Fruit fly (Drosophila melanogaster): Measurements from ENCODE around the gene Cp15.

Cp15 gene

dm6 chr3L:8691891-8692874 lies 36.1 kb upstream of the Cp15 start:
- TF ChIP-seq CG8478 (optimal IDR thresholded peaks at IDR 0.05) (no peak), psq (optimal IDR thresholded peaks at IDR 0.05) (no peak), usp (GFP tag; optimal IDR thresholded peaks at IDR 0.05) (no peak), Dll (optimal IDR thresholded peaks at IDR 0.05) (no peak), pan (optimal IDR thresholded peaks at IDR 0.05) (no peak), EcR (GFP tag; optimal IDR thresholded peaks at IDR 0.05) (no peak)

DNA sequence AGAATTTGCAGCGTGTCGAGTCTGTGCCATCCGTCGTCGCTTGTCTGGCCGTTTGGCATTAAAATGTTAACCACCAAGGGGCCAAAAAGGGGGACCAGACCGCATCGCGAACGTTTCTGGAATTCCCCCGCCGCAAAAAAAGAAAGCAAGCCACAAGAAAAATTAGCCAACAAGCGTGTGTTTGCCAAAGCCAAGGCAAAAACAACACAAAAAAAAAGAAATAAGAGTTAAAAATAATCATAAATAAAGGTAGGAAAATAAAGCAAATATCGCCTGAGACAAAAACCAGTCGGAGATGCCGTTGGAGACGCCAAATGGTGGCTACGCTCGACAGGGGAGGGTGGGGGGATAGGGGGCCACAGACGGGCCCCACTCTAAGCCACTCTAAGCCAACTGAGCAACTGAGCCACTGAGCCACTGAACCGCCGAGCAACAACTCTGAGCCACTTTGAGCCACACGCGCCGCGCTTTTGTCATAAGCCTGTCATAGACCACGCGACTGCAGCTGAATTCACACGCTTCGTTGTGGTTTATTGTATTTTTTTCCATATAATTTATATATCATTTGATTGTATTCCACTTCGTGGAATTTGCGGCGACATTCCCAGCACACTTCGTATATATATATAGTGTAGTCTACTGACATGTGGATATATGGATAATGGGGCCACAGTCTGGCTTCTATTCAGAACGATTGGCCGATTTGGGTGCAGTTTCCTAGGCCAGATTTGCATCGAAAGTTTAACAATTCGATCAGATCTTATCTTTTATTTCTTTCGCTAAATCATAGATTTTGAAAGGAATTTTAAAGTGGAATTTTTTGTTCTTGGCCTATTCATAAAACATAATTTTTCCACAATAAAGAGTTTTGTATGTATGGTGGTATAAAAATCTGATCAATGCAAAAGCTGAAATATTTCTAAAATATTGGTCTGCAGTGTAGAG lies 34.5 kb upstream of the Cp15 start:
- no peak for TF ChIP-seq psq (optimal IDR thresholded peaks at IDR 0.05)
- no peak for TF ChIP-seq Dll (optimal IDR thresholded peaks at IDR 0.05)
- TF ChIP-seq CG8478 (optimal IDR thresholded peaks at IDR 0.05) = no peak
- TF ChIP-seq pan (optimal IDR thresholded peaks at IDR 0.05) = no peak
- TF ChIP-seq usp (GFP tag; optimal IDR thresholded peaks at IDR 0.05) = no peak
- TF ChIP-seq EcR (GFP tag; optimal IDR thresholded peaks at IDR 0.05) = no peak

- TF ChIP-seq CG8478 (optimal IDR thresholded peaks at IDR 0.05) (no peak), EcR (GFP tag; optimal IDR thresholded peaks at IDR 0.05) (no peak), pan (optimal IDR thresholded peaks at IDR 0.05) (no peak), Dll (optimal IDR thresholded peaks at IDR 0.05) (no peak), psq (optimal IDR thresholded peaks at IDR 0.05) (no peak), usp (GFP tag; optimal IDR thresholded peaks at IDR 0.05) (no peak)
Measured at dm6 chr3L:8695959-8696358, 32.3 kb upstream of the Cp15 start.

dm6 chr3L:8696487-8696954 lies 31.8 kb upstream of the Cp15 start:
- TF ChIP-seq Dll (optimal IDR thresholded peaks at IDR 0.05) = no peak
- peak; percentile 1 to 30 for TF ChIP-seq EcR (GFP tag; optimal IDR thresholded peaks at IDR 0.05)
- no peak for TF ChIP-seq CG8478 (optimal IDR thresholded peaks at IDR 0.05)
- TF ChIP-seq usp (GFP tag; optimal IDR thresholded peaks at IDR 0.05) = no peak

dm6 chr3L:8697862-8698261 lies 30.4 kb upstream of the Cp15 start:
- TF ChIP-seq EcR (GFP tag; optimal IDR thresholded peaks at IDR 0.05) (no peak), psq (optimal IDR thresholded peaks at IDR 0.05) (no peak), usp (GFP tag; optimal IDR thresholded peaks at IDR 0.05) (no peak), Dll (optimal IDR thresholded peaks at IDR 0.05) (no peak), pan (optimal IDR thresholded peaks at IDR 0.05) (no peak), CG8478 (optimal IDR thresholded peaks at IDR 0.05) (no peak)

DNA sequence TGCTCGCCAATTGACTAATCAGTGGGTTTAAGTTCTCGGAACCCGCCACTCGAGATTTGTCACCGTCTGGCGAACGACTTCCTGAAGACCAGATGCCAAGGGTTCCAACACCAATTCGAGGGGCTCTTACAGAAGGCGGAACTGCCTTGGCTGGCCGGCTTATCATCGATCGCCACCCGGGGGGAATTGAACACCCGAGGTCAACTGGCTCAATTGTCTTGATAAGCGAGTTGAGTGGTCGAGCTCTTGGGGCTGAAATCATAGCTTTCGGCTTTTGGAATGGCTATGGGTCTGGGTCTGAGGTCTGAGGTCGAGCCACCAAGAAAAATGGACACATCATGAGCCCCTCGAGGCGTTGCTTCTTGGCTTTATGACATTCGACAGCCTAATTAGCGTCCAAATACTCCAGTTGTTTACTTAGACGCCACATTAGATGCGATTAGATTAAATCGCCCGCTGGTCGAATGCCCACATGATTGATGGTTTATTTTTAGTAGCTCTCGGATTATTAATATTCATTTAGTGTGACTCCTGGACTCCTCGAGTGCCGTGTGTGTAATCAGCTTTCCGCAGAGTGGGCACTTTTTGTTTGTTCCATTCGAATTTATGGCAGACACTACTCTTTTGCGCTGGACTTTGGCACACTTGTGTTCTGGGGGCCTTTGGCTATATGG lies 29.7 kb upstream of the Cp15 start:
- TF ChIP-seq psq (optimal IDR thresholded peaks at IDR 0.05) (no peak), Dll (optimal IDR thresholded peaks at IDR 0.05) (no peak), pan (optimal IDR thresholded peaks at IDR 0.05) (no peak), CG8478 (optimal IDR thresholded peaks at IDR 0.05) (no peak), EcR (GFP tag; optimal IDR thresholded peaks at IDR 0.05) (no peak), usp (GFP tag; optimal IDR thresholded peaks at IDR 0.05) (no peak)

- TF ChIP-seq pan (optimal IDR thresholded peaks at IDR 0.05) (no peak), EcR (GFP tag; optimal IDR thresholded peaks at IDR 0.05) (peak in 1 of 2 experiments; percentile 56)
Measured at dm6 chr3L:8699612-8700011, 28.7 kb upstream of the Cp15 start.

- TF ChIP-seq usp (GFP tag; optimal IDR thresholded peaks at IDR 0.05) (no peak), EcR (GFP tag; optimal IDR thresholded peaks at IDR 0.05) (peak in 1 of 2 experiments; percentile 23), pan (optimal IDR thresholded peaks at IDR 0.05) (no peak), Dll (optimal IDR thresholded peaks at IDR 0.05) (no peak)
Measured at dm6 chr3L:8700054-8700642, 28.1 kb upstream of the Cp15 start.

DNA sequence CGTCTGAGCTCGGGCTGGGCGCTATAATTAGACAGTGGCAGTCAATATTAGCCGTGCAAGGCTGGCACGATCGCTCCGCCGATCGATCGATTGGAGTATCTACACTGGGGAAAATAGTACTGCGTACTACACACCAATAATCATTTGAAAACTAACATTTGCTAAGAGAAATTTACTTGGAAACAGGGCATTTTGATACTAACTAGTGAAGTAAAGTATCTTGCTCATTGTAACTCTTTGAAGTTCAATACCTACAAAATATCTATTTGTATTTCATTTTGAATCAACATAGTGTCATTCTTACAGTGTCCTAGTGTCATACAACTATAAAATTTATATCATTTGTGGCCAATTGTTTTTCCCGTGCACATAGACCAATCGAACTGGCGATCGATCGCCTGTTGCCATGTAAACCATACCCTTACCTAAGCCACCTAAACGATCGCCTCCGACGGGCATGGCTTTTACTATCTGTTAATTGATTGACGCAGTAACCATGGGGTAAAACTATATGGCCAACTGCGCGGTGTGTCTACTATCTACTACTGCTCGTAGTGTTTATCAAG lies 27.6 kb upstream of the Cp15 start:
- TF ChIP-seq psq (optimal IDR thresholded peaks at IDR 0.05) (no peak), pan (optimal IDR thresholded peaks at IDR 0.05) (no peak), EcR (GFP tag; optimal IDR thresholded peaks at IDR 0.05) (no peak), CG8478 (optimal IDR thresholded peaks at IDR 0.05) (no peak), Dll (optimal IDR thresholded peaks at IDR 0.05) (no peak)

- TF ChIP-seq CG8478 (optimal IDR thresholded peaks at IDR 0.05) = no peak
- TF ChIP-seq pan (optimal IDR thresholded peaks at IDR 0.05) = peak; percentile 13
Measured at dm6 chr3L:8701697-8702349, 26.5 kb upstream of the Cp15 start.

- no peak for TF ChIP-seq EcR (GFP tag; optimal IDR thresholded peaks at IDR 0.05)
- no peak for TF ChIP-seq pan (optimal IDR thresholded peaks at IDR 0.05)
- TF ChIP-seq Dll (optimal IDR thresholded peaks at IDR 0.05) = no peak
- no peak for TF ChIP-seq usp (GFP tag; optimal IDR thresholded peaks at IDR 0.05)
- TF ChIP-seq CG8478 (optimal IDR thresholded peaks at IDR 0.05) = no peak
- TF ChIP-seq psq (optimal IDR thresholded peaks at IDR 0.05) = no peak
Measured at dm6 chr3L:8702448-8702847, 25.8 kb upstream of the Cp15 start.

Measured in whole organism.